Fruit fly (Drosophila melanogaster): Measurements from ENCODE around the gene CG3587.
A peak's percentile ranks its signal among the peaks of the same experiment; 100 is the strongest.

CG3587 gene

DNA sequence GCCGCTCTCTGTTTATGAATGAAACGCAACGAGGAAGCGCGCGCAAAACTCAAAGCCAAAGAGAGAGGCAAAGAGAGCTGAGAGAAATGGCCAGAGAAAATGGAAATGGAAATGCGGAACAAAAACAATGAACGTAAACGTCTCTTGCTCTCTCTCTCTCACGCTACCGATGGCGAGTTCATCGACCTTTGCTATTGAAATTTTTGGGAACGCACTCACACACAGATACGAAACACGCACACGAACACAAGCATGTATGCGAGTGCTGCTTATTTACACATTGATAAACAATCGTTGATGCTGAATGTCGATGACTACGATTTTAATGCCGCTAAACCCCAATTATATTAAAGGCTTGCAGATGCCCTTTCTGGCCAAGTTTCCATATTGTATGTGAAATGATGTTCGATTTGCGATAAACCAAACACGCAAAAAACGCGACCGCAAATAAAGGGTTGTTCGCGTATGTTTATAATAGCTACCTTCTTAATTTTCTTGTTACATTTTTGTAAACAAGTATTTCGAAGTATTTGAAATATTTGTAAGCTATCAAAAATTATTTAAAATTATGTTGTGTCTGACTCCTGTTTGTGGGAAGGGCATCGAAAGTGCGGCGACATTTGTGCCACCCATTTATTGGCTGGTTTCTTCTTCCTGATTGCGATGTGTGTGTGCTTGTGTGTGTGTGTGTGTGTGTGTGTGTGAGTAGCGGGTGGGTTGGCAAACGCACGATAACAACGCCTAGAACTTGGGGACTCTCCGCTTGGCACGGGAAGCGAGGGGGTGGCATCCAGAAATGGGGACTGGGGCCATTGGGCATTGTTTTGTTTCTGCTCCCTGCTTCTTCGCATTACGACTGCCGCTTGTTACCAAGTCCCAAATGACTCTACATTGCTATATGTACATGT is 3.5 kb downstream of the CG3587 start (continued):
- TF ChIP-seq CG3032 (tag; optimal IDR thresholded peaks at IDR 0.05): peak; percentile 50
- TF ChIP-seq CG6163 (GFP tag; IDR thresholded peaks at IDR 0.05): peak; percentile 41; the same call in 1 of the 3 replicates
- TF ChIP-seq vri (GFP tag; optimal IDR thresholded peaks at IDR 0.05): peak; percentile 68
- no peak for TF ChIP-seq CG16779 (tag; optimal IDR thresholded peaks at IDR 0.05)
- TF ChIP-seq Eip75B (GFP tag; optimal IDR thresholded peaks at IDR 0.05): peak; percentile 73
- peak; percentile 67 for TF ChIP-seq CG10669 (GFP tag; optimal IDR thresholded peaks at IDR 0.05)
- TF ChIP-seq Ets96B (tag; optimal IDR thresholded peaks at IDR 0.05): peak; percentile 43
- TF ChIP-seq CG11902 (GFP tag; optimal IDR thresholded peaks at IDR 0.05): peak; percentile 46
- TF ChIP-seq CG8319 (GFP tag; optimal IDR thresholded peaks at IDR 0.05): peak; percentile 23
- TF ChIP-seq esn (GFP tag; optimal IDR thresholded peaks at IDR 0.05): peak; percentile 79

DNA sequence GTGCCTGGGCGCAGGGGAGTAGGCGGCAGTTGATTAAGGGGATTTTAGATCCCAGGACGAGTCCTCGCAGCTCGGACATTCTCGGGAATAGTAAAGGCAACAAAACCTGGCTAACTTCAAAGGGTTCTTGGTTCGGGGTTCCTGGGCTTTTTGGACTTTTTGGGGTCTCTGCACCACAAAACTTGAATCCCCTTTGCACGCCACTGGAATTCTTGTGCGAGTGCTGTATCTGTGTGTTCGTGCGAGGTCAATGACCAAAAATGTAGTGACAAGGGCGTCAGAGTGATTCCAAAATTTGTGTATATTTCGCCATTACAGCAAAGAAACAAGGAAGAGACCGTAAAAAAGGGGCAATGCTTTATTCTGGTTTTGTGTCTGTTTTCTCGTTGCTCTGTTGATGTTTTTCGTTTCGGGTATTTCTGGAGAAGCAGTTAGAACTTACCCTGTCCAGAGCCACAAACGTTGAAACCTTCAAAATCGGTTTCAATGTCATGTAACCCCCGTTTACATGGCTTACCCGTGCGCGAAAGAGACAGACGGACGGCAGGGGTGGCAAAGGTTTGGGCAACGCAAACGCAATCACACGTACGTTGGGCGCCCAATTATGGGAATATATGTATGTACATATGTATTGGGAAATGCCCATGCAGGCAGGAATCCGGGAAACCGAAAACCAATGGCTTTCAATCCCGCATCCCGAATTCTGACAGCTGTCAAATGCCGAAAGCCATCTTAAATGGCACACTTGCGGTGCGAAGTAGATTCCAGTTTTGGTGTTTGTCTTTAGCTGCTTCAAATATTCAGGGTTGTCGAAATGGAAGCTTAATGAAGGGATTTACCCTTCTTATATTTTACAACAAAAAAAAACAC is 4.4 kb downstream of the CG3587 start:
- TF ChIP-seq Eip93F (GFP tag; optimal IDR thresholded peaks at IDR 0.05) (peak; percentile 71), eg (GFP tag; IDR thresholded peaks at IDR 0.05) (0 out of 3 replicates have a peak, but pooled peaks have one; percentile 8), Sox14 (GFP tag; optimal IDR thresholded peaks at IDR 0.05) (peak; percentile 57), CG11762 (GFP tag; optimal IDR thresholded peaks at IDR 0.05; ENCODE audit: insufficient read depth) (no peak), achi (GFP tag; optimal IDR thresholded peaks at IDR 0.05) (peak; percentile 22), CG6276 (GFP tag; optimal IDR thresholded peaks at IDR 0.05) (no peak), CG7368 (GFP tag; optimal IDR thresholded peaks at IDR 0.05) (peak; percentile 52), CG1621 (tag; optimal IDR thresholded peaks at IDR 0.05) (no peak), Ets96B (tag; optimal IDR thresholded peaks at IDR 0.05) (peak; percentile 4), Gug (GFP tag; IDR thresholded peaks at IDR 0.05) (no peak; the same call in 1 of the 2 replicates), CG8119 (GFP tag; IDR thresholded peaks at IDR 0.05) (peak; percentile 20; the same call in 1 of the 3 replicates), Eip78C (GFP tag) (peak; percentile 70), Ets21C (GFP tag; optimal IDR thresholded peaks at IDR 0.05) (peak; percentile 80), CG3032 (tag; optimal IDR thresholded peaks at IDR 0.05) (no peak), Sox102F (GFP tag; optimal IDR thresholded peaks at IDR 0.05) (peak; percentile 80), net (GFP tag; optimal IDR thresholded peaks at IDR 0.05) (no peak), ss (GFP tag; optimal IDR thresholded peaks at IDR 0.05) (no peak), acj6 (GFP tag; optimal IDR thresholded peaks at IDR 0.05) (peak; percentile 37), cyc (GFP tag; optimal IDR thresholded peaks at IDR 0.05) (peak; percentile 86), CG34406 (GFP tag; optimal IDR thresholded peaks at IDR 0.05) (peak; percentile 58), topi (GFP tag; optimal IDR thresholded peaks at IDR 0.05) (peak; percentile 87), Hr4 (GFP tag; optimal IDR thresholded peaks at IDR 0.05) (no peak), CG8319 (GFP tag; optimal IDR thresholded peaks at IDR 0.05) (peak; percentile 38), Hr39 (GFP tag; optimal IDR thresholded peaks at IDR 0.05) (peak; percentile 90), CG11294 (GFP tag; IDR thresholded peaks at IDR 0.05) (no peak), CG10631 (GFP tag; optimal IDR thresholded peaks at IDR 0.05) (peak; percentile 56), Sox15 (GFP tag; optimal IDR thresholded peaks at IDR 0.05) (peak; percentile 62), CG3919 (GFP tag; optimal IDR thresholded peaks at IDR 0.05) (peak; percentile 23), CG6792 (GFP tag; optimal IDR thresholded peaks at IDR 0.05) (peak; percentile 54), dsx (GFP tag; optimal IDR thresholded peaks at IDR 0.05; ENCODE audit: poor library complexity, severe bottlenecking) (no peak), spab (GFP tag; optimal IDR thresholded peaks at IDR 0.05) (no peak), OdsH (GFP tag; optimal IDR thresholded peaks at IDR 0.05) (peak; percentile 28), CG6854 (GFP tag; optimal IDR thresholded peaks at IDR 0.05) (peak; percentile 76), CG16779 (tag; optimal IDR thresholded peaks at IDR 0.05) (no peak), dac (GFP tag; optimal IDR thresholded peaks at IDR 0.05) (no peak), Smox (GFP tag; optimal IDR thresholded peaks at IDR 0.05) (peak; percentile 80), Hr38 (GFP tag; optimal IDR thresholded peaks at IDR 0.05) (no peak), CG31627 (GFP tag; optimal IDR thresholded peaks at IDR 0.05) (peak; percentile 90), CG6808 (GFP tag; optimal IDR thresholded peaks at IDR 0.05) (no peak), esn (GFP tag; optimal IDR thresholded peaks at IDR 0.05) (peak; percentile 82)

Measured in whole organism, prepupa.